Worm (Caenorhabditis elegans) whole organism, dauer: ENCODE measurements around the gene npr-38.

ENCODE experiments used
- unc-62 ChIP-seq: sonication (generic microtip); optimal IDR thresholded peaks from 2 replicates; lab custom pipeline; 2017; ENCODE audit warnings: missing biosample characterization, missing genetic modification reagents, missing genetic modification characterization

Gene npr-38

DNA sequence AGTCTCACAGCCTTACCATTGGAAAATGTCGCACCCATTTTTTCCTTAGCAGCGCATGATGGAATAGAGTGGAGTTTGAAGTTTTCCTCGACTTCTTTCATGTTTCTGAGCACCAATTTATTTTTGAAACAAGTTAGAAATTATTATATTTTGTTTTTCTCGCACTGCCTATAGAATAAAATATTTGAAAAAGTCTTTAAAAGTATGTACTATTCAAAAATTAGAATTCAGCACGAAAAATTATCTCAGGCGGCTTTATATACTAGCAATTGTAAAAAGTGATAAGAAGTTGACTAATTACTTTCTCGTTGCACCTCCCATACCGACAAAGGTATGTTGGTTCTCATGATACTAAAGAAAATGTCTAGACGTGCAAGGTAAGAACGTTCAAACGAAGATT lies 35.5 kb downstream of the npr-38 start, which contains the start of gene C03B1.9:
TSS of gene C03B1.9 (minus strand) at position 101 of the 400 bp plus-strand sequence.
- no peak for TF ChIP-seq unc-62 (GFP tag; lab: Kevin White, UChicago)

DNA sequence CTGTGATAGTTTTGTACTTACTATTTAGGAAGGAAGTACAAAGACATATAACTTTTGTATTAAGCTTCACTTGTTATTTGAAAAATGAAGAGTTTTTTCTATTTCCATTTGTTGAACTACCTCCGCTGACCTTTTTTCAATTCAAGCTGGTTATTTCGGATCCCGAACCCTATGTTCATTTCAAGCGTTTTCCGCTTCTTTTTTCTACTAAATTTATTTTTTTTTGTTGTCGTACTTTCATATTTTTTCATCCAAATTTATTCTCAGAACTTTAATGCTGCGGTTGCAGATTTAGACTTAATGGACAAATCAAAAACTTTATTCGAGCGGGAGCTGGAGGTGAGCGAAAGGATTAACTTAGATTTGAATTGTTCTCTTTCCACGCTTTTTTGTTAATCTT lies 38.5 kb downstream of the npr-38 start, which contains the start of gene C03B1.6:
TSS of gene C03B1.6 (plus strand) at position 301 of the 400 bp plus-strand sequence.
- TF ChIP-seq unc-62 (GFP tag; lab: Kevin White, UChicago): no peak

DNA sequence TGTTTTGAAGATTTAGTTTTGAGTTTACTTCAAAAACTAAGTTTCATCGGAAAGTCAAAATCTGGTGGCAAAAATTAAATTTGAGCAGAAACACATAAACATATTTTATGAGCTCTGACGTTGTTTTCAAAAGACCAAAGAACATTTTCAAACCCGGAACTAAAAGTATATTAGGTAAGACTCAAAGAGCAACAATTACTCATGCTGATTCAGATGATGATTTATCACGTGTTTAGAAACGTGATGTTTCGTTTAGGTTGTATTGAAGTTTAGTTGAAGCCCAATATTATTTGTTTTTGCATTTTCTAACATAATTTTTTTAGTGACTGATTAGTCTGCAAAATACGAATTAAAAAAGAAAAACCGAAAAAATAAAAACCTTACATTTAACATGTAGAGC lies 42.3 kb downstream of the npr-38 start:
- TF ChIP-seq unc-62 (GFP tag; lab: Kevin White, UChicago): no peak

DNA sequence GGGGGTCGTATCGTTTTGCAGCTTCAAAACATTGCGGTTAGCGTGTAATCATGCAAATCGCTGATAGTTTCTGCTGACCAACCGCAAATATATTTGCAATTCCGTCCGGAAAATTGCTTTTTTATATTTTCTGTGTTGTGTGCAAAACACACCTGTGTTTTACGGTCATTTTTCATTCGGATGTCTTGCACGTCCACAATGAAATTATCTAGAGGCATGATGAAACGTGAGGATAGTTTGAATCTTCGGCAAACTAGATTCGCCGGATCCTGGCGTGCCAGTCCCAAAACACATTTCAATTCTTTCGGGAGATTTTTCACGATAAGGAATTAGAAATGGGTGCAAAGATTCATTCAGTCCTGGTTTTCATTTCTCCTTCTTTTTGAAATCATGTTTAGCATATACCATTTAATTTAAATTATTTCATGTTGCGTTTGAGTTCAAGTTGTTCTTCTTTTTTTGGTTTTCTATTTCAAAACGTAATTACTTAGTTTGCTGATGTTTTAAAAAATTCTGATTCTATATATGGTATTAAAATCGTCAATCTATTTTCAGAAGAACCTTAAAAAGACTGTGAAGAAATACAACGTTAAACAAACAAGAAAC lies 43.6 kb downstream of the npr-38 start, which contains the start of gene C03B1.5:
TSS of gene C03B1.5 (plus strand) at position 556 of the 606 bp plus-strand sequence.
- no peak for TF ChIP-seq unc-62 (GFP tag; lab: Kevin White, UChicago)

DNA sequence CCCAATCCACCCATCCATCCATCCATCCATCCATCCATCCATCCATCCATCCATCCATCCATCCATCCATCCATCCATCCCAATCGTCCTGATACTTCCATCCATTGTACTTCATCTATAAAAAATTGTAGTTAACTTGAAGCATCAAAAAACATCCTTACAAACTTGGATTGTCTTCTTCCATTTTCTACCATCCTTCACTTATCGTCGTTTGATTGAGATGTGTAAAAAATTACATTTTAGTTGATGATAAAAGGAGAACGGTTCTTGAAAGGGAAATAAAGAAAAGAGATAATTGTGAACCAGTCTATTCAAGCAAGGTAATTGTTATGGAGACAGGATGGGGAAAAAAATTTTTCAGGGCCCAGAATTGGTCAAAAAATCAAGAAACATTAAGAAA lies 46.3 kb downstream of the npr-38 start, which contains the start of gene C03B1.10:
TSS of gene C03B1.10 (minus strand) at position 101 of the 400 bp plus-strand sequence.
- no peak for TF ChIP-seq unc-62 (GFP tag; lab: Kevin White, UChicago)

DNA sequence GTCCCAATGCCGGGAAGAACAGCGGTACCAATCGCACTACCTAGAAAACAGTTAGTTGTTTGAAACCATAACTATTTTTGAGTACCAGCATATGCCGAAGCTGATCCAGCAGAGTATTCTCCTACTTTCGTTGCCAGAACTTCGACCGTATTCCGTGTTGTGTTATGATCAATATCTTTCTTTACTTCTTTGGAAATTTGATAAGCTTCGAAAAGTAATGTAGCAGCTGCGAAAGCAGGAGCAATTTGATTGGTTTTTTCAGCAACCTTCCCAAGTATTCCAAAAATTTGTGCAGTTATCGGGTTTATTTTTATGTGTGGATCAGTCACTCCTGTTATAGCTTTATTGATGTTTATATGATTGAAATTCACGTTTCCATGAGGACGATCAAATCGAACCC lies 48.6 kb downstream of the npr-38 start:
- TF ChIP-seq unc-62 (GFP tag; lab: Kevin White, UChicago): no peak

DNA sequence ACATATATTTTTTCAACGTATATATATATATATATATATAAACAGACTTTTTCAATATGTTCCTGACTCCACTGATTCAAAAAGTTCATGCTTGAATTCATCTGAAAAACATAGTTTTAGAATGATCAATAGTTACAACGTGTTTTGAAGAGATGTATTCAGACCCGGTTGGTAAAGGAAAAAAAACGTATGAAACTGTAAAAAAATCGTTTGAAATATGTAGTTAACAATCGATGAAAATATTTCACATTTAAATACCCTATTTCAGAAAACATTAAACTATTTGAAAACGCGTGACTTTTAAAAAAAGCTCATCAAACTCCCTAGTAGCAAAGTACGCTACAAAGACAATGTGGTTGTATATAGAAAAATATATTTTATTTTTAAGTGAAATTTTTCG lies 49.2 kb downstream of the npr-38 start, which contains the start of gene C03B1.14:
TSS of gene C03B1.14 (minus strand) at position 101 of the 400 bp plus-strand sequence.
- no peak for TF ChIP-seq unc-62 (GFP tag; lab: Kevin White, UChicago)
